Fruit fly (Drosophila melanogaster) whole organism, embryonic: Measurements from ENCODE around the gene CG43060.

Experiments used
- BEAF-32 ChIP-seq: fragments of 200-800 bp; sonication (Bioruptor generic); optimal IDR thresholded peaks from 3 replicates; lab custom pipeline; 2017; ENCODE audit warnings: missing biosample characterization, missing genetic modification characterization, mild to moderate bottlenecking, moderate library complexity, missing genetic modification reagents
- Bteb2 ChIP-seq: fragments of 200-800 bp; sonication (Bioruptor generic); optimal IDR thresholded peaks from 2 replicates; lab custom pipeline; 2016; ENCODE audit warnings: missing biosample characterization, missing genetic modification characterization
- CG10543 ChIP-seq: fragments of 200-800 bp; sonication (Bioruptor generic); optimal IDR thresholded peaks from 3 replicates; lab custom pipeline; 2017; ENCODE audit warnings: missing biosample characterization, mild to moderate bottlenecking, missing genetic modification characterization, moderate library complexity
- CG10959 ChIP-seq: fragments of 200-800 bp; sonication (Bioruptor generic); IDR thresholded peaks from 2 replicates; pipeline ENCODE4 v1.3.6; 2022; ENCODE audit warnings: missing biosample characterization, missing genetic modification characterization
- CG11456 ChIP-seq: fragments of 200-800 bp; sonication (Bioruptor generic); IDR thresholded peaks from 3 replicates; pipeline ENCODE4 v1.3.6; 2022; ENCODE audit warnings: missing biosample characterization, missing genetic modification characterization
- CG1233 ChIP-seq: fragments of 200-800 bp; sonication (Bioruptor generic); optimal IDR thresholded peaks from 4 replicates; lab custom pipeline; 2018; ENCODE audit warnings: missing biosample characterization, mild to moderate bottlenecking, missing genetic modification characterization
- CG12659 ChIP-seq: fragments of 200-800 bp; sonication (Bioruptor generic); optimal IDR thresholded peaks from 3 replicates; lab custom pipeline; 2017; ENCODE audit warnings: mild to moderate bottlenecking, missing biosample characterization, missing genetic modification reagents, missing genetic modification characterization
- CG13296 ChIP-seq: fragments of 200-800 bp; sonication (Bioruptor generic); optimal IDR thresholded peaks from 3 replicates; lab custom pipeline; 2018; ENCODE audit warnings: missing biosample characterization, mild to moderate bottlenecking, missing genetic modification characterization
- CG15601 ChIP-seq: fragments of 200-800 bp; sonication (Bioruptor generic); optimal IDR thresholded peaks from 3 replicates; lab custom pipeline; 2019; ENCODE audit warnings: missing biosample characterization, mild to moderate bottlenecking, missing genetic modification characterization, moderate library complexity
- CG15696 ChIP-seq: fragments of 200-800 bp; sonication (Bioruptor generic); optimal IDR thresholded peaks from 2 replicates; lab custom pipeline; 2019; ENCODE audit warnings: missing biosample characterization, mild to moderate bottlenecking, missing genetic modification characterization, moderate library complexity
- CG1647 ChIP-seq: fragments of 200-800 bp; sonication (Bioruptor generic); optimal IDR thresholded peaks from 3 replicates; lab custom pipeline; 2016; ENCODE audit warnings: missing biosample characterization, missing genetic modification characterization
- CG2116 ChIP-seq: fragments of 200-800 bp; sonication (Bioruptor generic); optimal IDR thresholded peaks from 3 replicates; lab custom pipeline; 2018; ENCODE audit warnings: missing biosample characterization, mild to moderate bottlenecking, missing genetic modification characterization
- CG30403 ChIP-seq: fragments of 200-800 bp; sonication (Bioruptor generic); optimal IDR thresholded peaks from 3 replicates; lab custom pipeline; 2016; ENCODE audit warnings: missing biosample characterization, missing genetic modification characterization
- CG32532 ChIP-seq: fragments of 200-800 bp; sonication (Bioruptor generic); IDR thresholded peaks from 2 replicates; pipeline ENCODE4 v1.3.6; 2022; ENCODE audit warnings: missing biosample characterization, missing genetic modification characterization
- CG4617 ChIP-seq: fragments of 200-800 bp; sonication (Bioruptor generic); optimal IDR thresholded peaks from 3 replicates; lab custom pipeline; 2016; ENCODE audit warnings: missing biosample characterization, missing genetic modification characterization, borderline replicate concordance
- CG7372 ChIP-seq: fragments of 200-800 bp; sonication (Bioruptor generic); IDR thresholded peaks from 2 replicates; pipeline ENCODE4 v1.3.6; 2022; ENCODE audit warnings: missing biosample characterization, missing genetic modification characterization
- CG7786 ChIP-seq: fragments of 200-800 bp; sonication (Bioruptor generic); optimal IDR thresholded peaks from 2 replicates; lab custom pipeline; 2016; ENCODE audit warnings: missing biosample characterization, missing genetic modification characterization
- CG7987 ChIP-seq: fragments of 200-800 bp; sonication (Bioruptor generic); optimal IDR thresholded peaks from 2 replicates; lab custom pipeline; 2018; ENCODE audit warnings: missing biosample characterization, mild to moderate bottlenecking, missing genetic modification characterization, moderate library complexity
- CG9932 ChIP-seq: fragments of 200-800 bp; sonication (Bioruptor generic); IDR thresholded peaks from 2 replicates; pipeline ENCODE4 v1.3.6; 2022; ENCODE audit warnings: missing biosample characterization, missing genetic modification characterization
- Dref ChIP-seq: fragments of 200-800 bp; sonication (Bioruptor generic); IDR thresholded peaks from 2 replicates; pipeline ENCODE4 v1.3.6; 2022; ENCODE audit warnings: missing biosample characterization, missing genetic modification characterization
- E2f2 ChIP-seq: fragments of 200-800 bp; sonication (Bioruptor generic); IDR thresholded peaks from 2 replicates; pipeline ENCODE4 v1.3.6; 2022; ENCODE audit warnings: missing biosample characterization, missing genetic modification characterization
- Fer2 ChIP-seq: fragments of 200-800 bp; sonication (Bioruptor generic); optimal IDR thresholded peaks from 2 replicates; lab custom pipeline; 2018; ENCODE audit warnings: missing biosample characterization, mild to moderate bottlenecking, missing genetic modification characterization, moderate library complexity
- Hmx ChIP-seq: fragments of 200-800 bp; sonication (Bioruptor generic); optimal IDR thresholded peaks from 2 replicates; lab custom pipeline; 2016; ENCODE audit warnings: missing biosample characterization, missing genetic modification characterization
- Hr3 ChIP-seq: fragments of 200-800 bp; sonication (Bioruptor generic); optimal IDR thresholded peaks from 3 replicates; lab custom pipeline; 2016; ENCODE audit warnings: missing biosample characterization, missing genetic modification characterization
- Lpt ChIP-seq: fragments of >200 bp; optimal IDR thresholded peaks from 2 replicates; lab custom pipeline; 2018; ENCODE audit warnings: missing biosample characterization, missing genetic modification characterization
- MESR4 ChIP-seq: fragments of 200-800 bp; sonication (Bioruptor generic); optimal IDR thresholded peaks from 2 replicates; lab custom pipeline; 2018; ENCODE audit warnings: missing biosample characterization, mild to moderate bottlenecking, missing genetic modification characterization, moderate library complexity
- Meics ChIP-seq: fragments of 200-800 bp; sonication (Bioruptor generic); optimal IDR thresholded peaks from 2 replicates; lab custom pipeline; 2017; ENCODE audit warnings: missing biosample characterization, mild to moderate bottlenecking, missing genetic modification characterization
- Rfx ChIP-seq: fragments of 200-800 bp; sonication (Bioruptor generic); IDR thresholded peaks from 2 replicates; pipeline ENCODE4 v1.3.6; 2022; ENCODE audit warnings: missing biosample characterization, missing genetic modification characterization
- Sin3A ChIP-seq: fragments of >200 bp; optimal IDR thresholded peaks from 2 replicates; lab custom pipeline; 2018
- Sry-β ChIP-seq: fragments of 200-800 bp; sonication (Bioruptor generic); optimal IDR thresholded peaks from 2 replicates; lab custom pipeline; 2018; ENCODE audit warnings: missing biosample characterization, mild to moderate bottlenecking, missing genetic modification characterization, moderate library complexity
- Sry-δ ChIP-seq: fragments of 200-800 bp; sonication (Bioruptor generic); optimal IDR thresholded peaks from 2 replicates; lab custom pipeline; 2016; ENCODE audit warnings: missing biosample characterization, missing genetic modification characterization
- Xbp1 ChIP-seq: fragments of 200-800 bp; sonication (Bioruptor generic); optimal IDR thresholded peaks from 3 replicates; lab custom pipeline; 2016; ENCODE audit warnings: missing biosample characterization, mild to moderate bottlenecking, missing genetic modification characterization
- gfzf ChIP-seq: fragments of 200-800 bp; sonication (Bioruptor generic); optimal IDR thresholded peaks from 2 replicates; lab custom pipeline; 2016; ENCODE audit warnings: missing biosample characterization, mild to moderate bottlenecking, missing genetic modification characterization, moderate library complexity
- h ChIP-seq: fragments of >200 bp; optimal IDR thresholded peaks from 2 replicates; lab custom pipeline; 2017
- hbn ChIP-seq: fragments of 200-800 bp; sonication (Bioruptor generic); IDR thresholded peaks from 2 replicates; pipeline ENCODE4 v1.3.6; 2022; ENCODE audit warnings: missing biosample characterization, missing genetic modification characterization; ENCODE audit not compliant: partially characterized antibody
- her ChIP-seq: fragments of 200-800 bp; sonication (Bioruptor generic); optimal IDR thresholded peaks from 2 replicates; lab custom pipeline; 2016; ENCODE audit warnings: missing biosample characterization, missing genetic modification characterization
- kni ChIP-seq: fragments of 200-800 bp; sonication (Bioruptor generic); optimal IDR thresholded peaks from 3 replicates; lab custom pipeline; 2017; ENCODE audit warnings: mild to moderate bottlenecking, missing biosample characterization, missing genetic modification reagents, missing genetic modification characterization
- mam ChIP-seq: fragments of 200-800 bp; sonication (Bioruptor generic); optimal IDR thresholded peaks from 3 replicates; lab custom pipeline; 2016; ENCODE audit warnings: missing biosample characterization, missing genetic modification characterization
- nmo ChIP-seq: fragments of 200-800 bp; sonication (Bioruptor generic); optimal IDR thresholded peaks from 2 replicates; lab custom pipeline; 2018; ENCODE audit warnings: missing biosample characterization, mild to moderate bottlenecking, missing genetic modification characterization, moderate library complexity
- nom ChIP-seq: fragments of 200-800 bp; sonication (Bioruptor generic); optimal IDR thresholded peaks from 2 replicates; lab custom pipeline; 2017; ENCODE audit warnings: missing biosample characterization, missing genetic modification characterization, mild to moderate bottlenecking, moderate library complexity, missing genetic modification reagents
- pho ChIP-seq: fragments of 200-800 bp; sonication (Bioruptor generic); optimal IDR thresholded peaks from 2 replicates; lab custom pipeline; 2016; ENCODE audit warnings: missing biosample characterization, missing genetic modification characterization
- pita ChIP-seq: fragments of 200-800 bp; sonication (Bioruptor generic); optimal IDR thresholded peaks from 2 replicates; lab custom pipeline; 2017; ENCODE audit warnings: missing biosample characterization, mild to moderate bottlenecking, missing genetic modification characterization
- pnt ChIP-seq: fragments of 200-800 bp; sonication (Bioruptor generic); optimal IDR thresholded peaks from 3 replicates; lab custom pipeline; 2016; ENCODE audit warnings: missing biosample characterization, missing genetic modification characterization
- pzg ChIP-seq: fragments of 200-800 bp; sonication (Bioruptor generic); optimal IDR thresholded peaks from 3 replicates; lab custom pipeline; 2018; ENCODE audit warnings: missing biosample characterization, mild to moderate bottlenecking, missing genetic modification characterization, moderate library complexity
- sens ChIP-seq: fragments of 200-800 bp; sonication (Bioruptor generic); peaks from one replicate; lab custom pipeline; 2016; ENCODE audit warnings: missing biosample characterization, missing genetic modification characterization
- slbo ChIP-seq: fragments of 200-800 bp; sonication (Bioruptor generic); IDR thresholded peaks from 2 replicates; pipeline ENCODE4 v1.3.6; 2022; ENCODE audit warnings: missing biosample characterization, missing genetic modification characterization
- stwl ChIP-seq: fragments of 200-800 bp; sonication (Bioruptor generic); optimal IDR thresholded peaks from 3 replicates; lab custom pipeline; 2018; ENCODE audit warnings: missing biosample characterization, mild to moderate bottlenecking, missing genetic modification characterization, moderate library complexity
- sug ChIP-seq: fragments of 200-800 bp; optimal IDR thresholded peaks from 2 replicates; lab custom pipeline; 2019; ENCODE audit warnings: missing biosample characterization, mild to moderate bottlenecking, missing genetic modification characterization, moderate library complexity
- unc-4 ChIP-seq: fragments of 200-800 bp; sonication (Bioruptor generic); IDR thresholded peaks from 2 replicates; pipeline ENCODE4 v1.3.6; 2022; ENCODE audit warnings: missing biosample characterization, missing genetic modification characterization; ENCODE audit not compliant: partially characterized antibody
- vvl ChIP-seq: fragments of 200-800 bp; sonication (Bioruptor generic); IDR thresholded peaks from 2 replicates; pipeline ENCODE4 v1.3.6; 2022; ENCODE audit warnings: missing biosample characterization, missing genetic modification characterization
- zfh1 ChIP-seq: fragments of 200-800 bp; sonication (Bioruptor generic); IDR thresholded peaks from 3 replicates; pipeline ENCODE4 v1.3.6; 2022; ENCODE audit warnings: missing biosample characterization, missing genetic modification characterization

The CG43060 gene

DNA sequence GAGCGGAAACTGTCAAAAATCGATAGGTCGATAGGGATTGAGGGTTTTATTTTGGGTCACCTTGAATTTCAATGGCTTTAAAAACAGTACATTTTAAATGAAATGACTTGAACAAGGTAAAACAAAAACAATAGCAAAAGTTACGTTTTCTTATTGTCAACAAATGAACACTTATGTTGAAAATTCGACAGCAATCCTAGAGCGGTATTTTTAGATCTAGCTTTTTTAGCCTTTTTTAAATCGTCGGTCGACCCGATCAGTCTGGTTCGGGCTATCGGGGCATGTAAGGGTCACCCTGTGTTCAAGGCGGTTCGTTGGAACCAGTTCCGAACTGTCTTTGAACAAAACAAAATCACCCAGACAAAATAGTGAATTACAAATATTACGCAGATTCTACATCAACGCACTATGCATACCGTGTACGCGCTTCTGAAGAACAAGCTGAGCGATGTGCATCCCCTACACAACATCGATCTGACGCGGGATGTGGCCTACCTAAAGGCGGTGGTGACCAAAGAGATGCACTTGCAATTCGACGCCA lies 31.9 kb upstream of the CG43060 start, which contains the start of the genes CG11052 and CG3223 (continued):
- TF ChIP-seq Hmx (GFP tag; lab: Kevin White, UChicago) (no peak), CG7372 (GFP tag; lab: Robert Waterston, UW) (no peak), Sry-β (GFP tag; lab: Kevin White, UChicago) (peak; percentile 81), CG7786 (GFP tag; lab: Kevin White, UChicago) (peak; percentile 12), her (GFP tag; lab: Kevin White, UChicago) (peak; percentile 29), pnt (GFP tag; lab: Kevin White, UChicago) (no peak), h (no peak), CG7987 (GFP tag; lab: Kevin White, UChicago) (peak; percentile 21), MESR4 (GFP tag; lab: Kevin White, UChicago) (peak; percentile 70), Sin3A (lab: Kevin White, UChicago) (peak; percentile 54), Fer2 (tag; lab: Kevin White, UChicago) (no peak), Hr3 (peak; percentile 1), Rfx (GFP tag; lab: Robert Waterston, UW) (peak; percentile 55; the same call in 1 of the 2 replicates), Dref (GFP tag; lab: Robert Waterston, UW) (peak; percentile 68), CG15601 (tag; lab: Kevin White, UChicago) (peak; percentile 30), slbo (GFP tag; lab: Robert Waterston, UW) (peak; percentile 58; the same call in 1 of the 2 replicates), kni (GFP tag; lab: Kevin White, UChicago) (peak; percentile 21), Sry-δ (peak; percentile 63), sens (peak; percentile 74), vvl (GFP tag; lab: Robert Waterston, UW) (peak; percentile 51), CG32532 (peak; percentile 16; the same call in 1 of the 2 replicates), nom (GFP tag; lab: Kevin White, UChicago) (peak; percentile 46), CG2116 (GFP tag; lab: Kevin White, UChicago) (peak; percentile 72), Bteb2 (GFP tag; lab: Kevin White, UChicago) (no peak), Lpt (GFP tag; lab: Kevin White, UChicago) (no peak), Xbp1 (peak; percentile 40), CG30403 (peak; percentile 16), sug (tag; lab: Kevin White, UChicago) (peak; percentile 32), gfzf (peak; percentile 49), CG1233 (GFP tag; lab: Kevin White, UChicago) (peak; percentile 36), CG13296 (GFP tag; lab: Kevin White, UChicago) (peak; percentile 34), pzg (GFP tag; lab: Kevin White, UChicago) (peak; percentile 72), mam (peak; percentile 8), pita (GFP tag; lab: Kevin White, UChicago) (no peak), CG9932 (peak; percentile 69), unc-4 (GFP tag; lab: Robert Waterston, UW) (peak; percentile 39; the same call in 1 of the 2 replicates), CG1647 (GFP tag; lab: Kevin White, UChicago) (no peak), CG10959 (GFP tag; lab: Robert Waterston, UW) (no peak), E2f2 (GFP tag; lab: Robert Waterston, UW) (peak; percentile 79), pho (GFP tag; lab: Kevin White, UChicago) (peak; percentile 29), BEAF-32 (GFP tag; lab: Kevin White, UChicago) (peak; percentile 55), stwl (tag; lab: Kevin White, UChicago) (peak; percentile 58), CG12659 (GFP tag; lab: Kevin White, UChicago) (peak; percentile 64), CG15696 (tag; lab: Kevin White, UChicago) (peak; percentile 8), CG11456 (GFP tag; lab: Robert Waterston, UW) (no peak), CG10543 (GFP tag; lab: Kevin White, UChicago) (peak; percentile 6), hbn (0 out of 2 replicates have a peak, but pooled peaks have one; percentile 33), nmo (GFP tag; lab: Kevin White, UChicago) (peak; percentile 21), Meics (GFP tag; lab: Kevin White, UChicago) (peak; percentile 45), zfh1 (GFP tag; lab: Robert Waterston, UW) (0 out of 3 replicates have a peak, but pooled peaks have one; percentile 27), CG4617 (peak; percentile 70)
